Worm (Caenorhabditis elegans) whole organism, L2 larva: ENCODE results near the gene lsm-4.

Experiments used
- C34F6.9 ChIP-seq: fragments of 150-350 bp; optimal IDR thresholded peaks from 2 replicates; lab custom pipeline; 2014; ENCODE audit warnings: missing biosample characterization, missing genetic modification characterization
- F13H6.1 ChIP-seq: sonication (generic microtip); optimal IDR thresholded peaks from 2 replicates; lab custom pipeline; 2016; ENCODE audit warnings: missing genetic modification characterization, missing compliant biosample characterization
- Y55F3AM.14 ChIP-seq: fragments of 200-800 bp; sonication (Bioruptor generic); optimal IDR thresholded peaks from 2 replicates; lab custom pipeline; 2018; ENCODE audit warnings: mild to moderate bottlenecking, missing genetic modification characterization, missing compliant biosample characterization
- ZK546.5 ChIP-seq: sonication (generic microtip); optimal IDR thresholded peaks from 2 replicates; lab custom pipeline; 2017; ENCODE audit warnings: missing biosample characterization, missing genetic modification characterization
- alr-1 ChIP-seq: fragments of 150-350 bp; optimal IDR thresholded peaks from 2 replicates; lab custom pipeline; 2014; ENCODE audit warnings: missing biosample characterization, missing genetic modification characterization
- aly-2 ChIP-seq: fragments of 150-350 bp; optimal IDR thresholded peaks from 2 replicates; lab custom pipeline; 2014; ENCODE audit warnings: missing biosample characterization, missing genetic modification characterization
- blmp-1 ChIP-seq: sonication (generic microtip); optimal IDR thresholded peaks from 2 replicates; lab custom pipeline; 2017; ENCODE audit warnings: missing genetic modification characterization, mild to moderate bottlenecking, missing compliant biosample characterization, antibody characterized with exemption, moderate library complexity; ENCODE audit not compliant: insufficient read depth
- crh-2 ChIP-seq: sonication (generic microtip); optimal IDR thresholded peaks from 2 replicates; lab custom pipeline; 2017; ENCODE audit warnings: missing biosample characterization, missing genetic modification characterization
- dmd-4 ChIP-seq: sonication (generic microtip); optimal IDR thresholded peaks from 2 replicates; lab custom pipeline; 2017; ENCODE audit warnings: missing biosample characterization, missing genetic modification characterization
- egl-27 ChIP-seq: sonication (generic microtip); optimal IDR thresholded peaks from 3 replicates; lab custom pipeline; 2017; ENCODE audit warnings: missing biosample characterization, missing genetic modification reagents, missing genetic modification characterization
- elt-1 ChIP-seq: fragments of 150-350 bp; optimal IDR thresholded peaks from 2 replicates; lab custom pipeline; 2014; ENCODE audit warnings: missing biosample characterization, missing genetic modification characterization
- elt-3 ChIP-seq: sonication (generic microtip); optimal IDR thresholded peaks from 2 replicates; lab custom pipeline; 2017; ENCODE audit warnings: missing biosample characterization, missing genetic modification characterization
- fos-1 ChIP-seq: fragments of 150-350 bp; optimal IDR thresholded peaks from 2 replicates; lab custom pipeline; 2014; ENCODE audit warnings: missing biosample characterization, missing genetic modification characterization
- gmeb-1 ChIP-seq: fragments of 150-350 bp; optimal IDR thresholded peaks from 2 replicates; lab custom pipeline; 2014; ENCODE audit warnings: missing biosample characterization, missing genetic modification characterization
- mab-5 ChIP-seq: fragments of 150-350 bp; optimal IDR thresholded peaks from 2 replicates; lab custom pipeline; 2014; ENCODE audit warnings: missing biosample characterization, missing genetic modification characterization
- mdl-1 ChIP-seq, 2 experiments: fragments of 150-350 bp in 1 of 2; sonication (generic microtip) in 1 of 2; optimal IDR thresholded peaks; 2 replicates each; lab custom pipeline; 2017; ENCODE audit warnings: missing biosample characterization in 2 of 2, missing genetic modification characterization in 2 of 2
- nhr-10 ChIP-seq: sonication (generic microtip); optimal IDR thresholded peaks from 2 replicates; lab custom pipeline; 2017; ENCODE audit warnings: missing biosample characterization, missing genetic modification characterization
- nhr-12 ChIP-seq: fragments of 150-350 bp; optimal IDR thresholded peaks from 2 replicates; lab custom pipeline; 2014; ENCODE audit warnings: missing biosample characterization, missing genetic modification characterization
- nhr-129 ChIP-seq: fragments of 150-350 bp; optimal IDR thresholded peaks from 2 replicates; lab custom pipeline; 2014; ENCODE audit warnings: missing biosample characterization, missing genetic modification characterization
- nhr-21 ChIP-seq: fragments of 150-350 bp; optimal IDR thresholded peaks from 2 replicates; lab custom pipeline; 2014; ENCODE audit warnings: missing biosample characterization, missing genetic modification characterization
- nhr-23 ChIP-seq: fragments of 150-350 bp; optimal IDR thresholded peaks from 2 replicates; lab custom pipeline; 2014; ENCODE audit warnings: missing biosample characterization, missing genetic modification reagents, missing genetic modification characterization
- nhr-237 ChIP-seq: fragments of 150-350 bp; optimal IDR thresholded peaks from 2 replicates; lab custom pipeline; 2014; ENCODE audit warnings: missing biosample characterization, missing genetic modification characterization
- nhr-6 ChIP-seq: fragments of 150-350 bp; optimal IDR thresholded peaks from 2 replicates; lab custom pipeline; 2014; ENCODE audit warnings: missing biosample characterization, missing genetic modification characterization
- nhr-77 ChIP-seq: fragments of 150-350 bp; optimal IDR thresholded peaks from 2 replicates; lab custom pipeline; 2014; ENCODE audit warnings: missing biosample characterization, missing genetic modification characterization
- sem-4 ChIP-seq: fragments of 150-350 bp; optimal IDR thresholded peaks from 2 replicates; lab custom pipeline; 2014; ENCODE audit warnings: missing biosample characterization, missing genetic modification reagents, missing genetic modification characterization
- skn-1 ChIP-seq: sonication (generic microtip); optimal IDR thresholded peaks from 2 replicates; lab custom pipeline; 2017; ENCODE audit warnings: missing biosample characterization, missing genetic modification characterization
- sma-3 ChIP-seq: sonication (generic microtip); optimal IDR thresholded peaks from 2 replicates; lab custom pipeline; 2016; ENCODE audit warnings: missing genetic modification reagents, missing genetic modification characterization, missing compliant biosample characterization
- sma-9 ChIP-seq, 2 experiments: fragments of 150-350 bp in 1 of 2; sonication (generic microtip) in 1 of 2; optimal IDR thresholded peaks; 2 replicates each; lab custom pipeline; 2014 to 2016; ENCODE audit warnings: missing genetic modification characterization in 2 of 2, mild to moderate bottlenecking in 1 of 2, missing biosample characterization in 1 of 2, missing compliant biosample characterization in 1 of 2, missing genetic modification reagents in 1 of 2, moderate library complexity in 1 of 2
- snpc-4 ChIP-seq: fragments of 150-350 bp; optimal IDR thresholded peaks from 2 replicates; lab custom pipeline; 2014; ENCODE audit warnings: missing biosample characterization, missing genetic modification characterization
- unc-62 ChIP-seq: fragments of 150-350 bp; optimal IDR thresholded peaks from 2 replicates; lab custom pipeline; 2014; ENCODE audit warnings: missing biosample characterization, missing genetic modification reagents, missing genetic modification characterization
- ztf-11 ChIP-seq: sonication (generic microtip); optimal IDR thresholded peaks from 2 replicates; lab custom pipeline; 2017; ENCODE audit warnings: missing biosample characterization, missing genetic modification characterization

lsm-4 gene

DNA sequence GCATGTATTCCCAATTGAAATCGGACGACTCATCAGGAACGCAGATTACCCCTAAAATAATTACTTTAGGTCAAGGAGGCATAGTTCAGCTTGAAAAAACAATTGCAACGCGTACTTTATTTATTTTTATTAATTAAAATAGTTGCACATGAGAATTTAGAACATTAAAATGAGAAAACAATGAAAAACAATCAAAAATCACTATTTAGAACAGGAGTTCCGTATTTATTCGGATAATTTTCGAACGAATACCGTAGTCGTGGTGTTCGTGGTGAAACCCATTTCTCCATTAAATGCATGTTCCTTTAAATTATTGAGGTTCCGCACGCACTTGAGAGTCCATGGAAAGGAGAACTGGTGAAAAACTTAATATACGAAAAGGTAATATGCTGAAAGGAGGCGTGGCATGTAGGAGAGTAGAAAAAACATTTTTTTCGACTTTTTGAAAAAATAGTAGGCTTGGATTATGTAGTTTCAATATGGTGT lies 45.3 kb upstream of the lsm-4 start, which contains the start of gene puf-8:
Gene puf-8, minus strand, starts transcription at position 51 of the 486 bp plus-strand sequence.
- TF ChIP-seq gmeb-1 (tag; lab: Kevin White, UChicago) (no peak), nhr-129 (tag; lab: Kevin White, UChicago) (no peak), egl-27 (no peak), C34F6.9 (tag; lab: Kevin White, UChicago) (no peak), sem-4 (no peak), snpc-4 (tag; lab: Kevin White, UChicago) (no peak), fos-1 (tag; lab: Kevin White, UChicago) (no peak), nhr-237 (tag; lab: Kevin White, UChicago) (no peak), aly-2 (tag; lab: Kevin White, UChicago) (no peak), crh-2 (no peak), nhr-21 (tag; lab: Kevin White, UChicago) (no peak), elt-1 (tag; lab: Kevin White, UChicago) (no peak), nhr-6 (tag; lab: Kevin White, UChicago) (no peak), dmd-4 (no peak), nhr-77 (no peak), alr-1 (tag; lab: Kevin White, UChicago) (no peak), ztf-11 (no peak)
- TF ChIP-seq, all 48 proteins: peak for 0

ce11 chrII:7295917-7296316 lies 43.0 kb upstream of the lsm-4 start, which contains the start of gene C30G12.6:
TSS of gene C30G12.6 (minus strand) at chrII:7296017.
- TF ChIP-seq crh-2 (no peak), elt-3 (tag; lab: Kevin White, UChicago) (no peak), Y55F3AM.14 (GFP tag; lab: Kevin White, UChicago) (no peak), nhr-10 (tag; lab: Kevin White, UChicago) (no peak), nhr-23 (no peak), mdl-1 (tag; optimal IDR thresholded peaks at IDR 0.05; lab: Kevin White, UChicago) (no peak), nhr-237 (tag; lab: Kevin White, UChicago) (no peak)

DNA sequence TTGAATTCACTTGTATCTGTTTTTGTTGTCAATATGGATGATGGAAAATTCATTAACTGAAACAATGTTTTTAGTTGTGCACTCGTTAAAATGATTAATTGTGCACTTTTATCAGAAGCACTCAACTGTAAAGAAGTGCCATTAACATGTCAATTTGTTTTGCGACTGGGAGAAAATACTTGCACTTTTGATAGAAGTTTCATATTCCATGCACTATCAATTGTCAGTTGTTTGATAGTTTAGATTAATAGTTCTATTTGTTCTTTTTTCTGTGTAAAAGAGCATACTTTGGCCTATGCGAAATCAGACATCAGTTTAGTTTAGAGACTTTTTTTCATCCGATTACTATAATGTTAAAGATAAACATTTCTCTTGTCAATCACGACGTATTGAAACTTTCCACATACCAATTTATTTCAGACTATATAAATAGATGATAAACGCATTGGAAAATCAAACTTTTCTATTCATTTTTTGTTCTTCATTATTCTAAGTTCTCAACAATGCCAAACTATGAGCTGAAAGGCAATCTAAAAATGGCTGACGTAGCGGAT lies 37.0 kb upstream of the lsm-4 start, which contains the start of gene C30G12.2:
Gene C30G12.2, plus strand, starts transcription at position 504 of the 554 bp plus-strand sequence.
- TF ChIP-seq fos-1 (tag; lab: Kevin White, UChicago) (peak; percentile 79), skn-1 (tag; lab: Kevin White, UChicago) (no peak), sma-9 (GFP tag; optimal IDR thresholded peaks at IDR 0.05; lab: Kevin White, UChicago) (peak; percentile 41), sma-9 (tag; optimal IDR thresholded peaks at IDR 0.05; lab: Kevin White, UChicago) (no peak), ZK546.5 (no peak)

DNA sequence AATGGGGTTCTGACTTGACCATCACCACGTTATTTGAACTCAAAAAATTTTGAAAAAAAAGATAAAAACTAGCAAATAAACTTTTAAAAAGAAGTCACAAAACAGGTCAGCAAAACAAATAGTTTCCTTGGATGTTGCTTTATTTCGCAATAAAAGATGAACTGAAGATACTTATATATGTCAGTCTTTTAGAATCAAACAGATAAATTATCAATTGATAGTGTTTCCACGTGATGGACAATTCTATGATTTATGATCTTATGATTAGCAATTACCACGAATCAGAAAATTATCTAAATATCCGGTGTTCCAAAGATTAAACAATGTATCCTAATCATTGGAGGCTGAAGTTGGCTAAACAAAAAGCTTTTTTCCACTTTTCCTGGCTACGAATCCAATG lies 34.7 kb upstream of the lsm-4 start:
- TF ChIP-seq crh-2 (peak; percentile 8), sma-9 (GFP tag; optimal IDR thresholded peaks at IDR 0.05; lab: Kevin White, UChicago) (peak; percentile 29), sma-9 (tag; optimal IDR thresholded peaks at IDR 0.05; lab: Kevin White, UChicago) (no peak), unc-62 (peak; percentile 41), nhr-21 (tag; lab: Kevin White, UChicago) (peak; percentile 88), blmp-1 (tag; lab: Kevin White, UChicago) (peak; percentile 69), snpc-4 (tag; lab: Kevin White, UChicago) (no peak), mab-5 (tag; lab: Kevin White, UChicago) (peak; percentile 69), egl-27 (peak; percentile 22), nhr-129 (tag; lab: Kevin White, UChicago) (peak; percentile 3), nhr-12 (tag; lab: Kevin White, UChicago) (no peak), mdl-1 (tag; optimal IDR thresholded peaks at IDR 0.05; lab: Kevin White, UChicago) (peak in 1 of 2 experiments; percentile 73), nhr-10 (tag; lab: Kevin White, UChicago) (no peak), fos-1 (tag; lab: Kevin White, UChicago) (peak; percentile 64), sma-3 (GFP tag; lab: Kevin White, UChicago) (peak; percentile 70)
- TF ChIP-seq, all 48 proteins: peak for 11

DNA sequence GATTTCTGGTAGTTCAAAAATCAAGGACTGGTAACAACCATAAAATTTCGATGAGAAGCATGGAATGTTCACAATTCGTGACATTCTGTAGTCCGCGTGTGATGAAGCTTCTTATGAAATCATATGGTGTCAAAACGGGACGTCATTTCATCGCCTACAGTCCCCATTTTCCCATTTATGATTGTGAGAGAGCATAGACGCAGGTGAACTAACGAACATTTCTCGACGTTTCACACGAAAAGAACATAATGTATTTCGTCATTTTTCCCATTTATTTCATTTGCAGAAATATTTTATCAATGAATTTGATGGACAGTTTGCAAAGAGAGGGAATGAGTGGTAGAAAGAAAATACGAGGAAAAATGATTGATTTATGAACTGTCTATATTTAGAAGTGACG lies 34.2 kb upstream of the lsm-4 start:
- TF ChIP-seq fos-1 (tag; lab: Kevin White, UChicago) (peak; percentile 61), F13H6.1 (tag; lab: Kevin White, UChicago) (no peak), sma-9 (GFP tag; optimal IDR thresholded peaks at IDR 0.05; lab: Kevin White, UChicago) (peak; percentile 3), sma-9 (tag; optimal IDR thresholded peaks at IDR 0.05; lab: Kevin White, UChicago) (no peak), crh-2 (peak; percentile 14)
- TF ChIP-seq, all 48 proteins: peak for 3
